Worm (Caenorhabditis elegans): ENCODE results near the gene puf-3.

puf-3 gene

ce11 chrIV:13493719-13494118, 18.2 kb downstream of the puf-3 start:
- TF ChIP-seq hlh-11 (tag; optimal IDR thresholded peaks at IDR 0.05): no peak
- TF ChIP-seq nhr-10 (tag; optimal IDR thresholded peaks at IDR 0.05): no peak
- no peak for TF ChIP-seq dmd-8 (GFP tag; IDR thresholded peaks at IDR 0.05)
- no peak for TF ChIP-seq spr-3 (GFP tag; optimal IDR thresholded peaks at IDR 0.05)
- TF ChIP-seq zip-2 (tag; optimal IDR thresholded peaks at IDR 0.05): no peak
- no peak for TF ChIP-seq php-3 (GFP tag; IDR thresholded peaks at IDR 0.05)
- TF ChIP-seq jun-1 (tag; optimal IDR thresholded peaks at IDR 0.05): no peak
- TF ChIP-seq nhr-77 (tag; optimal IDR thresholded peaks at IDR 0.05): no peak
- no peak for TF ChIP-seq unc-62 (GFP tag; optimal IDR thresholded peaks at IDR 0.05 in 1 of 2)
- no peak for TF ChIP-seq unc-62 (tag; optimal IDR thresholded peaks at IDR 0.05)
- TF ChIP-seq dmd-6 (GFP tag; IDR thresholded peaks at IDR 0.05): no peak
- no peak for TF ChIP-seq snpc-1.2 (GFP tag; IDR thresholded peaks at IDR 0.05)
- TF ChIP-seq nhr-28 (tag; optimal IDR thresholded peaks at IDR 0.05): no peak
- TF ChIP-seq daf-8 (GFP tag; IDR thresholded peaks at IDR 0.05): no peak
- no peak for TF ChIP-seq pqm-1 (tag; optimal IDR thresholded peaks at IDR 0.05)
- no peak for TF ChIP-seq lin-39 (tag; optimal IDR thresholded peaks at IDR 0.05)
- TF ChIP-seq nhr-41 (GFP tag; IDR thresholded peaks at IDR 0.05): no peak
- TF ChIP-seq ceh-20 (GFP tag; IDR thresholded peaks at IDR 0.05): no peak

ce11 chrIV:13492271-13492670, 19.7 kb downstream of the puf-3 start, which contains the start of gene Y45F10A.7:
Gene Y45F10A.7, plus strand, starts transcription at chrIV:13492571.
- TF ChIP-seq spr-1 (tag; optimal IDR thresholded peaks at IDR 0.05): no peak
- no peak for TF ChIP-seq duxl-1 (tag; optimal IDR thresholded peaks at IDR 0.05; ENCODE audit: poor library complexity)
- TF ChIP-seq snpc-4 (tag; optimal IDR thresholded peaks at IDR 0.05): no peak
- TF ChIP-seq mdt-29 (GFP tag; IDR thresholded peaks at IDR 0.05): no peak
- TF ChIP-seq nhr-77 (tag; optimal IDR thresholded peaks at IDR 0.05): no peak
- TF ChIP-seq attf-4 (tag; optimal IDR thresholded peaks at IDR 0.05): no peak
- TF ChIP-seq mxl-3 (GFP tag; optimal IDR thresholded peaks at IDR 0.05): no peak
- TF ChIP-seq nhr-11 (tag; optimal IDR thresholded peaks at IDR 0.05): no peak
- TF ChIP-seq pha-4 (GFP tag; IDR thresholded peaks at IDR 0.05): no peak
- TF ChIP-seq pha-4 (tag; optimal IDR thresholded peaks at IDR 0.05): no peak
- TF ChIP-seq nhr-111 (GFP tag; optimal IDR thresholded peaks at IDR 0.05): no peak
- no peak for TF ChIP-seq nhr-48 (tag; optimal IDR thresholded peaks at IDR 0.05)
- no peak for TF ChIP-seq lin-15B (tag; optimal IDR thresholded peaks at IDR 0.05)
- no peak for TF ChIP-seq R02D3.7 (tag; optimal IDR thresholded peaks at IDR 0.05)

- TF ChIP-seq D1046.2 (GFP tag; IDR thresholded peaks at IDR 0.05): no peak
- no peak for TF ChIP-seq rbr-2 (tag; optimal IDR thresholded peaks at IDR 0.05)
- no peak for TF ChIP-seq lin-39 (tag; optimal IDR thresholded peaks at IDR 0.05)
- peak in 1 of 2 experiments; percentile 53 for TF ChIP-seq unc-62 (GFP tag; optimal IDR thresholded peaks at IDR 0.05 in 1 of 2)
- TF ChIP-seq unc-62 (tag; optimal IDR thresholded peaks at IDR 0.05): no peak
These were observed 24.4 kb downstream of the puf-3 start for ce11 chrIV:13487596-13487995.

ce11 chrIV:13487019-13487418, 24.9 kb downstream of the puf-3 start:
- TF ChIP-seq pqm-1 (tag; optimal IDR thresholded peaks at IDR 0.05): no peak
- 0 out of 2 replicates have a peak, but pooled peaks have one; percentile 9 for TF ChIP-seq dmd-6 (GFP tag; IDR thresholded peaks at IDR 0.05)
- peak in 1 of 2 experiments; percentile 71 for TF ChIP-seq hif-1 (tag; optimal IDR thresholded peaks at IDR 0.05)
- peak; percentile 85 for TF ChIP-seq mes-2 (tag; optimal IDR thresholded peaks at IDR 0.05; ENCODE audit: poor library complexity, severe bottlenecking)
- 0 out of 2 replicates have a peak, but pooled peaks have one; percentile 29 for TF ChIP-seq lin-38 (GFP tag; IDR thresholded peaks at IDR 0.05)

ce11 chrIV:13483596-13483995, 28.4 kb downstream of the puf-3 start:
- TF ChIP-seq fkh-10 (GFP tag; optimal IDR thresholded peaks at IDR 0.05) (no peak), unc-39 (tag; optimal IDR thresholded peaks at IDR 0.05) (no peak), ceh-62 (tag; optimal IDR thresholded peaks at IDR 0.05) (no peak), attf-4 (tag; optimal IDR thresholded peaks at IDR 0.05) (no peak), unc-62 (GFP tag; optimal IDR thresholded peaks at IDR 0.05 in 1 of 2) (peak in 1 of 2 experiments; percentile 79), unc-62 (tag; optimal IDR thresholded peaks at IDR 0.05) (no peak), duxl-1 (tag; optimal IDR thresholded peaks at IDR 0.05; ENCODE audit: poor library complexity) (no peak), sdz-12 (GFP tag; optimal IDR thresholded peaks at IDR 0.05) (no peak), T26A8.4 (GFP tag; IDR thresholded peaks at IDR 0.05) (0 out of 2 replicates have a peak, but pooled peaks have one; percentile 28)
